Fruit fly (Drosophila melanogaster): ENCODE results near the gene Grip71.
A peak's percentile ranks its signal among the peaks of the same experiment; 100 is the strongest.

Grip71 gene

dm6 chr2L:18694724-18695105, 13.9 kb upstream of the Grip71 start (continued):
- TF ChIP-seq CG34224 (GFP tag; IDR thresholded peaks at IDR 0.05; ENCODE audit: partially characterized antibody) (no peak), ase (GFP tag; IDR thresholded peaks at IDR 0.05) (no peak), CG17385 (GFP tag; optimal IDR thresholded peaks at IDR 0.05) (peak; percentile 18), sr (GFP tag; IDR thresholded peaks at IDR 0.05) (no peak), CG1832 (GFP tag; optimal IDR thresholded peaks at IDR 0.05) (no peak), CG18476 (GFP tag; optimal IDR thresholded peaks at IDR 0.05) (no peak), vvl (GFP tag; IDR thresholded peaks at IDR 0.05) (peak; percentile 33; the same call in 1 of the 2 replicates), CG6683 (GFP tag; optimal IDR thresholded peaks at IDR 0.05) (no peak), CG6813 (GFP tag; optimal IDR thresholded peaks at IDR 0.05) (no peak), CG4360 (GFP tag; IDR thresholded peaks at IDR 0.05) (no peak), Med (GFP tag) (peak; percentile 88), Atf-2 (GFP tag; optimal IDR thresholded peaks at IDR 0.05) (no peak), CG5245 (GFP tag; optimal IDR thresholded peaks at IDR 0.05) (no peak), Dbx (GFP tag; IDR thresholded peaks at IDR 0.05) (no peak), disco-r (GFP tag; optimal IDR thresholded peaks at IDR 0.05) (no peak), kni (GFP tag; optimal IDR thresholded peaks at IDR 0.05) (no peak), CG13775 (GFP tag; optimal IDR thresholded peaks at IDR 0.05) (peak; percentile 24), CG7987 (GFP tag; optimal IDR thresholded peaks at IDR 0.05) (no peak), CG8388 (GFP tag; optimal IDR thresholded peaks at IDR 0.05) (peak; percentile 32), dimm (GFP tag; IDR thresholded peaks at IDR 0.05) (no peak), CG31441 (GFP tag; IDR thresholded peaks at IDR 0.05) (no peak), D (optimal IDR thresholded peaks at IDR 0.05) (no peak), D (GFP tag; optimal IDR thresholded peaks at IDR 0.05) (no peak), Mad (GFP tag; optimal IDR thresholded peaks at IDR 0.05) (peak; percentile 11), CG14014 (GFP tag; IDR thresholded peaks at IDR 0.05) (peak; percentile 37; the same call in 1 of the 2 replicates), row (GFP tag; IDR thresholded peaks at IDR 0.05) (peak; percentile 55), CG6689 (GFP tag; IDR thresholded peaks at IDR 0.05) (peak; percentile 50), dysf (GFP tag; IDR thresholded peaks at IDR 0.05) (peak; percentile 63; the same call in 2 of the 3 replicates), Dad (GFP tag; optimal IDR thresholded peaks at IDR 0.05) (no peak), TFAM (GFP tag; optimal IDR thresholded peaks at IDR 0.05) (no peak), CG7357 (GFP tag; IDR thresholded peaks at IDR 0.05) (no peak), CG9437 (GFP tag; optimal IDR thresholded peaks at IDR 0.05) (no peak), lmd (GFP tag; IDR thresholded peaks at IDR 0.05) (0 out of 2 replicates have a peak, but pooled peaks have one; percentile 36), tna (GFP tag; IDR thresholded peaks at IDR 0.05; ENCODE audit: partially characterized antibody) (no peak), shn (GFP tag; optimal IDR thresholded peaks at IDR 0.05) (no peak), hb (GFP tag; IDR thresholded peaks at IDR 0.05; ENCODE audit: partially characterized antibody) (no peak), Xbp1 (GFP tag; optimal IDR thresholded peaks at IDR 0.05) (no peak), dan (GFP tag; IDR thresholded peaks at IDR 0.05) (no peak), hkb (optimal IDR thresholded peaks at IDR 0.05) (no peak), hkb (GFP tag; IDR thresholded peaks at IDR 0.05) (peak; percentile 63), CG18262 (tag; optimal IDR thresholded peaks at IDR 0.05) (no peak), CG4730 (GFP tag; IDR thresholded peaks at IDR 0.05) (peak; percentile 14; the same call in 1 of the 2 replicates), CG1792 (GFP tag; optimal IDR thresholded peaks at IDR 0.05) (no peak), trem (tag; optimal IDR thresholded peaks at IDR 0.05) (no peak), CG12155 (GFP tag; optimal IDR thresholded peaks at IDR 0.05) (no peak), CG6765 (GFP tag; optimal IDR thresholded peaks at IDR 0.05) (no peak), Awh (GFP tag; IDR thresholded peaks at IDR 0.05) (no peak), Kr (GFP tag; optimal IDR thresholded peaks at IDR 0.05) (no peak), CG17829 (tag; optimal IDR thresholded peaks at IDR 0.05) (no peak), Spps (tag; optimal IDR thresholded peaks at IDR 0.05) (no peak), h (optimal IDR thresholded peaks at IDR 0.05) (no peak), cwo (GFP tag; optimal IDR thresholded peaks at IDR 0.05) (no peak), Deaf1 (tag; optimal IDR thresholded peaks at IDR 0.05) (no peak)
